Worm (Caenorhabditis elegans): Measurements from ENCODE around the gene F27B3.8.

The F27B3.8 gene

DNA sequence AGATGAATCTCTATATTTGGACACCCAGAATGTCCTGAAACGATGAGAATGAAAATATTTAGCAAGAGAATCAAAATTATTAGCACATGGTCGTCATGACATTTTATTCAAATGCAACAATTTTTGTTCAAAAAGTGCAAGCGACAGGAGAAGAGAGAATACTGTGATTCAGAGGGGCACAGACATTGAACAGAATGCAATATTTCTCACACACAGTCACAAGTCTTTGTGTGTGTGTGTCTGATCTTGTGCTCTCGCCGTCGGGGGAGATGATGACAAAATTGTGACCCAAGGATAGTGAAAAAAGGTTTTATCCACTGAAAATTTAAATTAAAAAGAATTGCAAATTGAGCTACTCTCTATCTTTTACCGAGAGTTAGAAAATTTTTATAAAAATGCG is 23.7 kb downstream of the F27B3.8 start:
- TF ChIP-seq efl-1 (optimal IDR thresholded peaks at IDR 0.05): no peak
- peak in 1 of 2 experiments; percentile 88 for TF ChIP-seq efl-1 (GFP tag; optimal IDR thresholded peaks at IDR 0.05 in 1 of 2)
- TF ChIP-seq fkh-10 (GFP tag; optimal IDR thresholded peaks at IDR 0.05): no peak

DNA sequence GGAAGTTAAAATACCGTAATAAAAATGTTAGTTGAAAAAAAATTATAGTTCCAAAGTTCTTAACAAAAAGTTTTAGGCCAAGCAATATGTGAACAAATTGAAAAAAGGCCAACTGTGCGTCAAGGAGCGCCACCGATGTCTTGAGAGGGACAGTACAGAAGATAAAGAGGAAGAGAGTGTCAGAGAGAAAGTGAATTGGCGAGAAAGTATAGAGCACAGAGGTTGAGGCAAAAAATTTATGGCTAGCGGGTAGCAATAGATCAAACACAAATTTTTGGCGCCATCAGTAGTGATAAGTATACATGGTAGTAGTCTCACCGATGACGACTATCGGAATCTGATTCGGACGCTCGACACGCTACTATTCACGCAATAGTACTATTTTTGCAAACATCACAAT is 24.8 kb downstream of the F27B3.8 start:
- TF ChIP-seq unc-86 (tag; optimal IDR thresholded peaks at IDR 0.05) (no peak), nhr-20 (tag; optimal IDR thresholded peaks at IDR 0.05) (no peak), egl-27 (tag; optimal IDR thresholded peaks at IDR 0.05) (no peak), blmp-1 (tag; optimal IDR thresholded peaks at IDR 0.05) (peak; percentile 76), lin-35 (GFP tag; optimal IDR thresholded peaks at IDR 0.05) (peak; percentile 14 to 58), lin-14 (GFP tag; optimal IDR thresholded peaks at IDR 0.05) (peak; percentile 19), nhr-77 (tag; optimal IDR thresholded peaks at IDR 0.05) (no peak), mef-2 (tag; optimal IDR thresholded peaks at IDR 0.05) (no peak), jun-1 (tag; optimal IDR thresholded peaks at IDR 0.05) (peak; percentile 15), lir-3 (tag; optimal IDR thresholded peaks at IDR 0.05; ENCODE audit: poor library complexity) (no peak), dpl-1 (GFP tag; optimal IDR thresholded peaks at IDR 0.05) (peak in 2 of 3 experiments; percentile 3 to 6), rnt-1 (tag; optimal IDR thresholded peaks at IDR 0.05) (peak; percentile 4), lsy-2 (tag; optimal IDR thresholded peaks at IDR 0.05) (peak in 1 of 2 experiments; percentile 0), efl-1 (optimal IDR thresholded peaks at IDR 0.05) (no peak), efl-1 (GFP tag; optimal IDR thresholded peaks at IDR 0.05 in 1 of 2) (peak in 1 of 2 experiments; percentile 12), hpl-2 (GFP tag; optimal IDR thresholded peaks at IDR 0.05) (no peak), C34B4.2 (tag; optimal IDR thresholded peaks at IDR 0.05) (no peak), nhr-71 (tag; optimal IDR thresholded peaks at IDR 0.05) (peak; percentile 0), nhr-47 (tag; optimal IDR thresholded peaks at IDR 0.05) (no peak), sup-37 (GFP tag; optimal IDR thresholded peaks at IDR 0.05) (no peak), ets-5 (GFP tag; IDR thresholded peaks at IDR 0.05) (no peak)

DNA sequence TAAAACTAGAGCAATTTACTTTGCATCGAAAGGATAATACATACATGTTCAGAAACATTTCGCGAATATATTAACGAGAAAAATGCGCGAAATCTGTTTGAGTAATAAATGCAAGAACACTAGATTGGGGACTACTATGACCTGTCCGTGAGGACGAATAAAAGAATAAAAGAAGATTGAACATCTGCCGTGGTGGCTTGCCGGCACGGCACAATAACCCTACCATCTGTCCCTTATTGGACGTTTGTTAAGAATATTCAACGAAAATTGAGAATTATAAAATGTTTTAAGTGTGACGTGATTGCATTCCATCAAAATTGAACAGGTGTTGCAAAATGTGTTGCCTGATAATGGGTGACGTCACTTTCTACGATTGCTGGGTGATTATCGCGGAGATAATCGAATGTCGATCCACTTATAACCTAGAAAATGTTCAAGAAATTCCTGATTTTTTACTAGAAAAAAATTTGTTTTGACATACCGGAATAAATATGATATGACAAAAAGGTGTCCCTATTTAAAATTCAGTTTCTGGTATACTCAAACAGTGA is 26.0 kb downstream of the F27B3.8 start:
- TF ChIP-seq fkh-8 (tag; optimal IDR thresholded peaks at IDR 0.05) (no peak), efl-1 (optimal IDR thresholded peaks at IDR 0.05) (no peak), efl-1 (GFP tag; optimal IDR thresholded peaks at IDR 0.05 in 1 of 2) (peak in 1 of 2 experiments; percentile 73), blmp-1 (tag; optimal IDR thresholded peaks at IDR 0.05) (peak; percentile 29)

DNA sequence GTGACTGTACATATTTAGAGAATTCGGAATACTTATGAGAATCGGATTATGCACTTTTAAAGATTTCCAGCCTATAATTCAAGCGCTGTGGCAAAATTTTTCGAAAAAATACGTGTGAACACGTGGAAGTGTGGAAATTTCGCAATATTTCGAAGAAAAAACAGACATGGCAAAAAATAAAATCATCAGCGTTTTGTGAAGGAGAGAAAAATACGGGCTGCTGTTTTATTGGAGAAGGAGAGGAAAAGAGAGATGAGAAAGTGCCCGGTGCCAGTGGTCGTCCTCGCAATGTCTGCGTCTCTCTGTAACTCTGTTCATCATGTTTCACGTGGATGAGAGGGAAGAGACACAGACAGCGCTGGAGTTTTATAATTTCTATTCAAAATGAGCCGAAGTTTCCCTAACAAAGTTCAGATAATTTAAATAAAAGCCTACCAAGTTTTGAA is 26.5 kb downstream of the F27B3.8 start:
- peak; percentile 83 for TF ChIP-seq nhr-85 (tag)
- no peak for TF ChIP-seq C34B4.2 (tag; optimal IDR thresholded peaks at IDR 0.05)
- TF ChIP-seq grh-1 (GFP tag; IDR thresholded peaks at IDR 0.05): no peak
- no peak for TF ChIP-seq nhr-12 (tag; optimal IDR thresholded peaks at IDR 0.05)
- TF ChIP-seq lin-13 (GFP tag; optimal IDR thresholded peaks at IDR 0.05): peak; percentile 74
- no peak for TF ChIP-seq ets-5 (GFP tag; IDR thresholded peaks at IDR 0.05)
- TF ChIP-seq nhr-71 (tag; optimal IDR thresholded peaks at IDR 0.05): peak; percentile 86
- TF ChIP-seq sup-37 (GFP tag; optimal IDR thresholded peaks at IDR 0.05): no peak
- peak; percentile 74 for TF ChIP-seq swsn-7 (tag; optimal IDR thresholded peaks at IDR 0.05)
- no peak for TF ChIP-seq unc-98 (GFP tag; IDR thresholded peaks at IDR 0.05)
- peak; percentile 44 for TF ChIP-seq irx-1 (tag; optimal IDR thresholded peaks at IDR 0.05)
- peak; percentile 76 for TF ChIP-seq nhr-90 (tag; optimal IDR thresholded peaks at IDR 0.05; ENCODE audit: poor library complexity)
- peak; percentile 58 for TF ChIP-seq jun-1 (tag; optimal IDR thresholded peaks at IDR 0.05)
- TF ChIP-seq ceh-8 (GFP tag; optimal IDR thresholded peaks at IDR 0.05): peak; percentile 46
- no peak for TF ChIP-seq efl-3 (GFP tag; optimal IDR thresholded peaks at IDR 0.05)
- TF ChIP-seq isw-1 (GFP tag; IDR thresholded peaks at IDR 0.05): peak; percentile 35
- peak; percentile 90 for TF ChIP-seq skn-1 (tag; optimal IDR thresholded peaks at IDR 0.05)
- no peak for TF ChIP-seq lir-3 (tag; optimal IDR thresholded peaks at IDR 0.05; ENCODE audit: poor library complexity)
- peak; percentile 56 for TF ChIP-seq snpc-4 (tag; optimal IDR thresholded peaks at IDR 0.05)
- TF ChIP-seq nhr-47 (tag; optimal IDR thresholded peaks at IDR 0.05): peak; percentile 79
- TF ChIP-seq sptf-1 (tag; optimal IDR thresholded peaks at IDR 0.05): no peak
- TF ChIP-seq nhr-20 (tag; optimal IDR thresholded peaks at IDR 0.05): peak; percentile 72
- peak; percentile 53 for TF ChIP-seq elt-2 (tag; optimal IDR thresholded peaks at IDR 0.05)
- no peak for TF ChIP-seq ces-1 (GFP tag; optimal IDR thresholded peaks at IDR 0.05)
- TF ChIP-seq hlh-17 (GFP tag; optimal IDR thresholded peaks at IDR 0.05; ENCODE audit: borderline replicate concordance): no peak
- peak; percentile 89 for TF ChIP-seq nhr-19 (GFP tag; conservative IDR thresholded peaks at IDR 0.05)
- TF ChIP-seq zip-4 (GFP tag; optimal IDR thresholded peaks at IDR 0.05): peak; percentile 84
- TF ChIP-seq ceh-82 (tag; optimal IDR thresholded peaks at IDR 0.05): peak; percentile 29 to 61 (median 52)
- TF ChIP-seq C04F5.9 (tag; optimal IDR thresholded peaks at IDR 0.05): no peak
- TF ChIP-seq nhr-28 (tag; optimal IDR thresholded peaks at IDR 0.05): no peak
